Worm (Caenorhabditis elegans) whole organism, L4 larva: ENCODE measurements around the gene T26E4.18.
"Not testable (repeated sequence)": the region's sequence is repeated elsewhere in the genome, so short reads cannot be mapped to it uniquely, and the experiment has no call there.

Experiments
- F44E2.7 ChIP-seq: fragments of 200-800 bp; sonication (Bioruptor generic); IDR thresholded peaks from 2 replicates; pipeline ENCODE4 v2.1.2; 2022; ENCODE audit warnings: missing genetic modification characterization, missing compliant biosample characterization
- Y5F2A.4 ChIP-seq: fragments of 200-800 bp; sonication (Bioruptor generic); optimal IDR thresholded peaks from 2 replicates; lab custom pipeline; 2018; ENCODE audit warnings: mild to moderate bottlenecking, missing genetic modification characterization, missing compliant biosample characterization
- aha-1 ChIP-seq: fragments of 150-350 bp; peaks from one replicate; lab custom pipeline; 2014; ENCODE audit warnings: missing biosample characterization, missing genetic modification characterization
- ceh-32 ChIP-seq: sonication (generic microtip); optimal IDR thresholded peaks from 2 replicates; lab custom pipeline; 2016; ENCODE audit warnings: mild to moderate bottlenecking, missing genetic modification characterization, missing compliant biosample characterization; ENCODE audit not compliant: poor library complexity
- ceh-62 ChIP-seq: sonication (generic microtip); optimal IDR thresholded peaks from 2 replicates; lab custom pipeline; 2017; ENCODE audit warnings: missing biosample characterization, missing genetic modification characterization
- ceh-82 ChIP-seq: sonication (generic microtip); optimal IDR thresholded peaks from 2 replicates; lab custom pipeline; 2017; ENCODE audit warnings: missing biosample characterization, missing genetic modification characterization
- cey-2 ChIP-seq: sonication (generic microtip); optimal IDR thresholded peaks from 3 replicates; lab custom pipeline; 2017; ENCODE audit warnings: missing genetic modification characterization, mild to moderate bottlenecking, missing compliant biosample characterization, antibody characterized with exemption, borderline replicate concordance; ENCODE audit not compliant: insufficient read depth
- egl-27 ChIP-seq: sonication (generic microtip); optimal IDR thresholded peaks from 3 replicates; lab custom pipeline; 2017; ENCODE audit warnings: missing biosample characterization, missing genetic modification reagents, missing genetic modification characterization
- fkh-10 ChIP-seq: fragments of 150-350 bp; optimal IDR thresholded peaks from 2 replicates; lab custom pipeline; 2014; ENCODE audit warnings: missing biosample characterization, missing genetic modification reagents, missing genetic modification characterization
- gei-8 ChIP-seq: fragments of 200-800 bp; sonication (Bioruptor generic); optimal IDR thresholded peaks from 2 replicates; lab custom pipeline; 2018; ENCODE audit warnings: mild to moderate bottlenecking, missing genetic modification characterization, missing compliant biosample characterization
- hlh-11 ChIP-seq: fragments of 200-800 bp; sonication (Bioruptor generic); optimal IDR thresholded peaks from 2 replicates; lab custom pipeline; 2018; ENCODE audit warnings: mild to moderate bottlenecking, missing genetic modification characterization, missing compliant biosample characterization
- hmg-1.1 ChIP-seq: fragments of 200-800 bp; sonication (Bioruptor generic); IDR thresholded peaks from 2 replicates; pipeline ENCODE4 v1.3.6; 2022; ENCODE audit warnings: missing genetic modification reagents, missing genetic modification characterization, missing compliant biosample characterization
- lim-7 ChIP-seq: fragments of 200-800 bp; sonication (Bioruptor generic); IDR thresholded peaks from 2 replicates; pipeline ENCODE4 v1.3.6; 2022; ENCODE audit warnings: missing genetic modification characterization, missing compliant biosample characterization
- lin-38 ChIP-seq: fragments of 200-800 bp; sonication (Bioruptor generic); IDR thresholded peaks from 2 replicates; pipeline ENCODE4 v1.3.6; 2022; ENCODE audit warnings: missing genetic modification reagents, missing genetic modification characterization, missing compliant biosample characterization
- lin-39 ChIP-seq: fragments of 150-350 bp; optimal IDR thresholded peaks from 2 replicates; lab custom pipeline; 2014; ENCODE audit warnings: missing biosample characterization, missing genetic modification reagents, missing genetic modification characterization
- mdl-1 ChIP-seq, 2 experiments: fragments of 150-350 bp in 1 of 2; sonication (generic microtip) in 1 of 2; optimal IDR thresholded peaks; 2 replicates each; lab custom pipeline; 2014 to 2017; ENCODE audit warnings: missing biosample characterization in 2 of 2, missing genetic modification characterization in 2 of 2
- mes-2 ChIP-seq: sonication (generic microtip); optimal IDR thresholded peaks from 2 replicates; lab custom pipeline; 2016; ENCODE audit warnings: missing genotype, mild to moderate bottlenecking, missing genetic modification characterization, missing compliant biosample characterization; ENCODE audit not compliant: poor library complexity, severe bottlenecking
- mxl-2 ChIP-seq: fragments of 200-800 bp; sonication (Bioruptor generic); conservative IDR thresholded peaks from 2 replicates; pipeline ENCODE4 v1.3.6; 2022; ENCODE audit warnings: missing genetic modification reagents, missing genetic modification characterization, missing compliant biosample characterization
- nhr-102 ChIP-seq: sonication (generic microtip); optimal IDR thresholded peaks from 2 replicates; lab custom pipeline; 2016; ENCODE audit warnings: mild to moderate bottlenecking, missing genetic modification characterization, moderate library complexity, missing compliant biosample characterization
- nhr-11 ChIP-seq: fragments of 150-350 bp; optimal IDR thresholded peaks from 2 replicates; lab custom pipeline; 2014; ENCODE audit warnings: missing biosample characterization, missing genetic modification characterization
- nhr-237 ChIP-seq: sonication (generic microtip); optimal IDR thresholded peaks from 2 replicates; lab custom pipeline; 2017; ENCODE audit warnings: missing biosample characterization, missing genetic modification characterization
- nhr-25 ChIP-seq: sonication (generic microtip); optimal IDR thresholded peaks from 2 replicates; lab custom pipeline; 2017; ENCODE audit warnings: missing genetic modification characterization, mild to moderate bottlenecking, missing compliant biosample characterization, antibody characterized with exemption, moderate library complexity, borderline replicate concordance; ENCODE audit not compliant: insufficient read depth
- nhr-76 ChIP-seq: fragments of 150-350 bp; optimal IDR thresholded peaks from 2 replicates; lab custom pipeline; 2014; ENCODE audit warnings: missing biosample characterization, missing genetic modification characterization
- pqm-1 ChIP-seq: sonication (generic microtip); optimal IDR thresholded peaks from 2 replicates; lab custom pipeline; 2017; ENCODE audit warnings: missing biosample characterization, missing genetic modification characterization
- spr-1 ChIP-seq: sonication (generic microtip); optimal IDR thresholded peaks from 2 replicates; lab custom pipeline; 2016; ENCODE audit warnings: mild to moderate bottlenecking, missing genetic modification characterization, missing compliant biosample characterization
- unc-62 ChIP-seq, 3 experiments: fragments of 150-350 bp in 1 of 3; sonication (generic microtip); optimal IDR thresholded peaks in 2 of 3; peaks in 1 of 3; 1 replicate in 1 of 3; 2 replicates in 2 of 3; lab custom pipeline; 2014 to 2017; ENCODE audit warnings: missing biosample characterization in 3 of 3, missing genetic modification characterization in 3 of 3, missing genetic modification reagents in 3 of 3, missing genotype in 1 of 3
- zfp-3 ChIP-seq: fragments of 200-800 bp; sonication (Bioruptor generic); conservative IDR thresholded peaks from 2 replicates; pipeline ENCODE4 v1.3.6; 2022; ENCODE audit warnings: missing genetic modification reagents, missing genetic modification characterization, missing compliant biosample characterization

The T26E4.18 gene

DNA sequence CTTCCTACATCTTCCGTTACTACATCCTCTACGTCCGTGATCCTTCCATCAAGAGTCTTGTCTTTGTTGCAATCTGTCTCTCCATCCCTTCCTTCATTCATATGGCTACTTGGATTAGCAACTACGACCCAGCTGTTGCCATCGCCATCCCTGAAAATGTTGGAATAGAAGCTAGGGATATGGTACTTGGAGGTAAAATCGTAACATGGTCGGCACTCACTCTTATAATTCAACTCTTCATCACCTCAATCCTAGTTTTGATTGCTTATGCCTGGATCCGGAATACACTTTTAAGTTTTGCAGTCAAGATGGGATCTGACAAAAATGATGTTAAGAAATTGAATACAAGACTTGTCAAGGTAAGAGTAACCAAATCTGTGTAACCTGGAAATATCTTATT is at the start of gene T26E4.18:
Gene T26E4.18 (minus strand): TSS at position 101 of the 400 bp plus-strand sequence.
- not testable (repeated sequence) for TF ChIP-seq nhr-76 (tag; lab: Kevin White, UChicago); cey-2; gei-8 (GFP tag; lab: Kevin White, UChicago)

DNA sequence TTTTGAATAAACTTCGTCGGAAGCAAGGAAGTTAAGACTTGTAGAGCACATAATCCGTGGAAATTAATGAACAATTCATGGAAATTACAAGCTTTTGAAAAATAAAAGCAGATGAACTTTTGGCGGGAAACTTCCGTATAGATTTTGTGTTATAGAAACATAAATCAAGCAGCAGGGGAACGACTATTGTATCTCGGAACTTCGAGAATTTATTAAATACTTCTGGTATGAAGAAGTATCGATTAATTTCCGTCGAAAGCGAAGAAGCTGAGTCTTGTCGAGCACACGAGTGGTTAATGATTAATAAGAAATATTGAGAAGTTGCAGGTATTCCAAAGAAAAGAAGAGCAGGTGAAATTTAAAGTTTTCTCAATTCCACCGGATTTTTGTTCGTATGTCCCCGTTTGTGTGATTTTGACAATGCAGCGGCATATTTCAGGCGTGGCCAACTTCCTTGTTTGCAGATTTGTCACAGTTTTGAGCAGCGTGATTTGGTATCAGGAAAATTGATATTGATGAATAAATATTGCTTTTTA is 46.7 kb upstream of the T26E4.18 start, which contains the start of gene srh-147:
Gene srh-147 (minus strand): TSS at position 51 of the 536 bp plus-strand sequence.
- peak in 1 of 2 experiments; percentile 48 for TF ChIP-seq unc-62 (GFP tag; optimal IDR thresholded peaks at IDR 0.05 in 1 of 2; lab: Kevin White, UChicago)
- TF ChIP-seq unc-62 (tag; optimal IDR thresholded peaks at IDR 0.05; lab: Kevin White, UChicago), result not testable (repeated sequence)

DNA sequence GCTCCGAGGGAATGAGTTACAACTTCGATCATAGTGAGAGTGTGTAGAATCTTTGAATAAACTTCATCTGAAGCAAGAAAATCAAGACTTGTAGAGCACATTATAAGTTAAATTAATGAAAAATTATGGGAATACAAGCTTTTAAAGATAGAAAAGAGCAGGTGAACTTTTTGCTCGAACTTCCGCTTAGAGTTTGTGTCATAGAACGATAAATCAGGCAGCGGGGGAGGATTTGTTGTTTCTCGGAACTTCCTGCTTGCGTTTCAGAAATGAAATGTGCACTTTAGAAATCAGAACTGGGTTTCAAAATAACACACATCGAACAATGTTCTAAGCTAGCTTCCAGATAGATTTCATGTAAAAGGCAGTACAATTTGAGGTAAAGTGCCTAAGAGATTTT is 37.4 kb upstream of the T26E4.18 start, which contains the start of gene srh-149:
Gene srh-149 (minus strand): TSS at position 101 of the 400 bp plus-strand sequence.
- TF ChIP-seq mxl-2 (GFP tag; lab: Robert Waterston, UW) (no peak), lim-7 (GFP tag; lab: Robert Waterston, UW) (no peak), ceh-62 (no peak), aha-1 (tag; lab: Kevin White, UChicago) (peak; percentile 51)
- TF ChIP-seq, all 104 proteins: peak for 1

DNA sequence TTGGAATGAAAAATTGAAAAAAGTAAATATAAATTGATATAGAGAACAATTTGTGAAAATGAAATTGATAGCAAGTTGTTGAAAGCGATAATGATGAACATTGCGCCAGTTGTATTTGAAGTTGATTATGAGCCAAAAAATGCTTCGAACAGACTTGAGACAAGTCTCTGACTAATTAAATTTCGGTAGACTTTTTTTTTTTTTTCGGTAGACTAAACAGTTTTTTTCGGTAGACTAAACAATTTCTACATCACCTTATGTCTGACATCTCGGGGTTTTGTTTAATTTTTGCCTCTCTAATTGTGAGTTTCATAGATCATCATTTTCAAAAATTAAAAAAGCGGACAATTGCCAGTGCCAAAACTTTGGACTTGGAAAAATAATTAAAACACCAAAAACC is 30.0 kb upstream of the T26E4.18 start, which contains the start of gene srbc-54:
Gene srbc-54 (minus strand): TSS at position 101 of the 400 bp plus-strand sequence.
- TF ChIP-seq nhr-76 (tag; lab: Kevin White, UChicago) (no peak), mes-2 (tag; lab: Kevin White, UChicago) (no peak), nhr-25 (no peak), mdl-1 (tag; optimal IDR thresholded peaks at IDR 0.05; lab: Kevin White, UChicago) (no peak), ceh-82 (tag; lab: Kevin White, UChicago) (no peak), nhr-102 (no peak), nhr-11 (tag; lab: Kevin White, UChicago) (no peak), egl-27 (tag; lab: Kevin White, UChicago) (no peak), nhr-237 (tag; lab: Kevin White, UChicago) (no peak), hmg-1.1 (GFP tag; lab: Robert Waterston, UW) (no peak), lin-39 (tag; lab: Kevin White, UChicago) (no peak), ceh-32 (tag; lab: Kevin White, UChicago) (no peak), Y5F2A.4 (GFP tag; lab: Kevin White, UChicago) (no peak), zfp-3 (GFP tag; lab: Robert Waterston, UW) (no peak)

ce11 chrV:15831586-15831985 is 27.9 kb upstream of the T26E4.18 start, which contains the start of gene srbc-56:
TSS of gene srbc-56 (minus strand) at chrV:15831686.
- TF ChIP-seq pqm-1, result no peak

- TF ChIP-seq fkh-10 (no peak), nhr-237 (tag; lab: Kevin White, UChicago) (no peak), ceh-82 (tag; lab: Kevin White, UChicago) (no peak), pqm-1 (no peak), F44E2.7 (no peak), spr-1 (tag; lab: Kevin White, UChicago) (no peak)
Measured at ce11 chrV:15829907-15830306, 26.3 kb upstream of the T26E4.18 start, which contains the start of gene srbc-55. TSS of gene srbc-55 (minus strand) at chrV:15830007.

DNA sequence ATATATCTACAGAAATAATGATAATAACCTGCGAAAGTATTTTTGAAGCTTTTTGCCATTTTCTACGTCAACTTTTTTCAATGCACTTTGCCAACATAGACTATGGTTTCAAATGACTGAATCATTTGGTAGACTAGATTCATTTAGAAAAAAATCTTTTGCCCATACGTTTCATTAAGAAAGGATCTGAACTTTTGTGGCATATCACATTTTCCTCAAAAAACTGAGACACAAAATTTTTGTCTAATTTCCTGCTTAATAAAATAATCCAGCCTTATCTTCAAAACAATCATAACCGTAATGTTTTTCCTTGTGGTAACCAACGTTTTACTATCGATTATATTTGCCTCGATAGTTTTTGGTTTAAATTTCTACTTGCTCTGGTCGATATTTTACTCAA is 22.5 kb upstream of the T26E4.18 start, which contains the start of gene srbc-51:
Gene srbc-51 (plus strand): TSS at position 301 of the 400 bp plus-strand sequence.
- TF ChIP-seq aha-1 (tag; lab: Kevin White, UChicago) (peak; percentile 59), hlh-11 (tag; lab: Kevin White, UChicago) (no peak), ceh-62 (no peak), lin-38 (no peak)
